Fruit fly (Drosophila melanogaster) whole organism, adult: Measurements from ENCODE around the gene Twdlalpha.

Source experiments
- CG1620 ChIP-seq: fragments of 200-800 bp; sonication (Bioruptor generic); optimal IDR thresholded peaks from 2 replicates; lab custom pipeline; 2016; ENCODE audit warnings: missing biosample characterization, missing genetic modification characterization
- kay ChIP-seq: fragments of 200-800 bp; sonication (Bioruptor generic); peaks from one replicate; lab custom pipeline; 2016; ENCODE audit warnings: missing biosample characterization, missing genetic modification characterization, borderline replicate concordance
- pad ChIP-seq: fragments of 200-800 bp; sonication (Bioruptor generic); optimal IDR thresholded peaks from 3 replicates; lab custom pipeline; 2017; ENCODE audit warnings: missing biosample characterization, missing genetic modification characterization, mild to moderate bottlenecking, moderate library complexity, missing genetic modification reagents

- no peak for TF ChIP-seq CG1620 (GFP tag; lab: Kevin White, UChicago)
- TF ChIP-seq kay (GFP tag; lab: Kevin White, UChicago) = no peak
- TF ChIP-seq pad (GFP tag; lab: Kevin White, UChicago) = no peak
Measured at dm6 chrX:16716649-16717048, 26.0 kb upstream of the Twdlalpha start.
